Worm (Caenorhabditis elegans): ENCODE results near the gene hmit-1.2.

DNA sequence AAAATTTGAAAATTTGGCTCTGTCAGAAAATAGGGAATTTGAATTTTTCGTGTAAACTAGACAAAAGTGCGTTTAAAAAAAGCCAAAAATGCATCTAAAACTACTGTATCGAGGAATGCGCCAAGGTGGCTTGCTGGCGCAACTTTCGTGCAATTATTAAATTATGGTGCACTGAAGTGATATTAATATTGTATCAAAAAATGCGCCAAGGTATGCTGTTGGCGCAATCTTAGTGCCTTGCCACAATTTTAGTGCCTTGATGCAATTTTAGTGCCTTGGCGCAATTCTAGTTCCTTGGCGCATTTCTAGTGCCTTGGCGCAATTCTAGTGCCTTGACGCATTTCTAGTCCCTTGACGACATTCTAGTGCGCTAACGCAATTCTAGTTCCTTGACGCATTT, 50.5 kb downstream of the hmit-1.2 start:
- TF ChIP-seq flt-1 (GFP tag; IDR thresholded peaks at IDR 0.05) (no peak), ama-1 (optimal IDR thresholded peaks at IDR 0.05) (no peak)

Measured in whole organism, early embryonic.